Worm (Caenorhabditis elegans) whole organism, L4/young adult: ENCODE data around the gene AC3.5.

ENCODE experiments used
- W03F9.2 ChIP-seq: fragments of 150-350 bp; optimal IDR thresholded peaks from 2 replicates; lab custom pipeline; 2014; ENCODE audit warnings: missing biosample characterization, missing genetic modification characterization
- dao-5 ChIP-seq: sonication (generic microtip); optimal IDR thresholded peaks from 2 replicates; lab custom pipeline; 2016; ENCODE audit warnings: missing genotype, missing genetic modification characterization, moderate library complexity, missing compliant biosample characterization
- him-1 ChIP-seq: sonication (generic microtip); optimal IDR thresholded peaks from 2 replicates; lab custom pipeline; 2016; ENCODE audit warnings: missing genotype, missing genetic modification reagents, missing genetic modification characterization, missing compliant biosample characterization

DNA sequence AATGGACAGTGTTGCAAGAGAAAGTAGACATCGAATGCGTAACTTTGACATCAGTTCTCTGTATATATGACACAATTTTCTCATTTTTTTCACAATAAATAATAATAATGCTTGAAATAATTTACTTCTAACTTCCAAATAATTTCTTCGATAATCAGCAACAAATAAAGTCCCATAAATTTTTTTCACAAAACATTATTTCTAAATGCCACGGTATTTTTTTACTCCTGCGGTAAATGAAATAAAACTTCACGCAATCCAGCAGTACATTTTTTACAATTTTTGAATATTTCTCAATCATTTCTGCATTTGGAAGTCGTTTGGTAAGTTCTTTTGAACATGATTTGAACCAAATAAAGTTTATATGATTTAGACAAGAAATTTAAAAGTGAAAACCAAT, 4.4 kb upstream of the AC3.5 start, which contains the start of gene spe-10:
- TF ChIP-seq dao-5 (tag; lab: Kevin White, UChicago) (no peak), W03F9.2 (tag; lab: Kevin White, UChicago) (no peak), him-1 (tag; lab: Kevin White, UChicago) (no peak)
